Fruit fly (Drosophila melanogaster) whole organism, adult: Measurements from ENCODE around the gene Neb-cGP.
A peak's percentile ranks its signal among the peaks of the same experiment; 100 is the strongest.

ENCODE experiments used
- CG11617 ChIP-seq: fragments of 200-800 bp; sonication (Bioruptor generic); optimal IDR thresholded peaks from 2 replicates; lab custom pipeline; 2017; ENCODE audit warnings: mild to moderate bottlenecking, missing biosample characterization, missing genetic modification reagents, missing genetic modification characterization
- CG12768 ChIP-seq: fragments of 200-800 bp; sonication (Bioruptor generic); optimal IDR thresholded peaks from 2 replicates; lab custom pipeline; 2017; ENCODE audit warnings: missing biosample characterization, missing genetic modification characterization, mild to moderate bottlenecking, moderate library complexity, missing genetic modification reagents
- CG14711 ChIP-seq: fragments of 200-800 bp; sonication (Bioruptor generic); optimal IDR thresholded peaks from 2 replicates; lab custom pipeline; 2018; ENCODE audit warnings: missing biosample characterization, mild to moderate bottlenecking, missing genetic modification characterization, moderate library complexity
- CG1620 ChIP-seq: fragments of 200-800 bp; sonication (Bioruptor generic); optimal IDR thresholded peaks from 2 replicates; lab custom pipeline; 2016; ENCODE audit warnings: missing biosample characterization, missing genetic modification characterization
- CG33017 ChIP-seq: fragments of 200-800 bp; sonication (Bioruptor generic); optimal IDR thresholded peaks from 2 replicates; lab custom pipeline; 2018; ENCODE audit warnings: missing biosample characterization, mild to moderate bottlenecking, missing genetic modification characterization, moderate library complexity
- CG5204 ChIP-seq: fragments of 200-800 bp; sonication (Bioruptor generic); optimal IDR thresholded peaks from 2 replicates; lab custom pipeline; 2016; ENCODE audit warnings: missing biosample characterization, missing genetic modification characterization
- CG7045 ChIP-seq: fragments of 200-800 bp; sonication (Bioruptor generic); optimal IDR thresholded peaks from 2 replicates; lab custom pipeline; 2017; ENCODE audit warnings: missing biosample characterization, mild to moderate bottlenecking, missing genetic modification characterization
- CG7101 ChIP-seq: fragments of 200-800 bp; sonication (Bioruptor generic); optimal IDR thresholded peaks from 2 replicates; lab custom pipeline; 2018; ENCODE audit warnings: missing biosample characterization, mild to moderate bottlenecking, missing genetic modification characterization, moderate library complexity
- Clk ChIP-seq: fragments of 200-800 bp; sonication (Bioruptor generic); optimal IDR thresholded peaks from 2 replicates; lab custom pipeline; 2017; ENCODE audit warnings: missing biosample characterization, missing genetic modification characterization
- Crg-1 ChIP-seq: fragments of 200-800 bp; sonication (Bioruptor generic); optimal IDR thresholded peaks from 2 replicates; lab custom pipeline; 2016; ENCODE audit warnings: missing biosample characterization, missing genetic modification characterization
- Hr96 ChIP-seq: fragments of 200-800 bp; sonication (Bioruptor generic); optimal IDR thresholded peaks from 2 replicates; lab custom pipeline; 2016; ENCODE audit warnings: missing biosample characterization, missing genetic modification characterization
- Mnt ChIP-seq: fragments of 200-800 bp; sonication (Bioruptor generic); optimal IDR thresholded peaks from 2 replicates; lab custom pipeline; 2016; ENCODE audit warnings: missing biosample characterization, mild to moderate bottlenecking, missing genetic modification characterization
- bab1 ChIP-seq: fragments of 200-800 bp; sonication (Bioruptor generic); optimal IDR thresholded peaks from 3 replicates; lab custom pipeline; 2019; ENCODE audit warnings: missing biosample characterization, mild to moderate bottlenecking, missing genetic modification characterization, moderate library complexity
- cic ChIP-seq: fragments of 200-800 bp; sonication (Bioruptor generic); optimal IDR thresholded peaks from 2 replicates; lab custom pipeline; 2017; ENCODE audit warnings: missing biosample characterization, mild to moderate bottlenecking, missing genetic modification characterization, moderate library complexity
- cnc ChIP-seq, 2 experiments: fragments of >200 bp; optimal IDR thresholded peaks; 2 replicates each; lab custom pipeline; 2017
- kay ChIP-seq: fragments of 200-800 bp; sonication (Bioruptor generic); peaks from one replicate; lab custom pipeline; 2016; ENCODE audit warnings: missing biosample characterization, missing genetic modification characterization, borderline replicate concordance
- ovo ChIP-seq: fragments of 200-800 bp; sonication (Bioruptor generic); optimal IDR thresholded peaks from 2 replicates; lab custom pipeline; 2016; ENCODE audit warnings: missing biosample characterization, missing genetic modification characterization
- pad ChIP-seq: fragments of 200-800 bp; sonication (Bioruptor generic); optimal IDR thresholded peaks from 3 replicates; lab custom pipeline; 2017; ENCODE audit warnings: missing biosample characterization, missing genetic modification characterization, mild to moderate bottlenecking, moderate library complexity, missing genetic modification reagents
- tj ChIP-seq: fragments of 200-800 bp; sonication (Bioruptor generic); optimal IDR thresholded peaks from 3 replicates; lab custom pipeline; 2017; ENCODE audit warnings: missing biosample characterization, mild to moderate bottlenecking, missing genetic modification characterization, moderate library complexity
- toe ChIP-seq: fragments of 200-800 bp; sonication (Bioruptor generic); optimal IDR thresholded peaks from 2 replicates; lab custom pipeline; 2016; ENCODE audit warnings: missing biosample characterization, missing genetic modification characterization

Gene Neb-cGP

dm6 chrX:10460506-10461114, at the start of gene Neb-cGP:
Neb-cGP (plus strand) TSS chrX:10460736.
- TF ChIP-seq Hr96 (GFP tag; lab: Kevin White, UChicago): no peak
- peak; percentile 93 for TF ChIP-seq CG1620 (GFP tag; lab: Kevin White, UChicago)
- TF ChIP-seq CG5204 (GFP tag; lab: Kevin White, UChicago): no peak
- peak; percentile 45 for TF ChIP-seq tj (GFP tag; lab: Kevin White, UChicago)
- peak; percentile 70 for TF ChIP-seq Clk
- peak; percentile 95 for TF ChIP-seq Crg-1 (GFP tag; lab: Kevin White, UChicago)
- TF ChIP-seq CG12768 (GFP tag; lab: Kevin White, UChicago): peak; percentile 62
- peak in 1 of 2 experiments; percentile 49 for TF ChIP-seq cnc (optimal IDR thresholded peaks at IDR 0.05; lab: Kevin White, UChicago)
- peak; percentile 88 for TF ChIP-seq bab1
- peak; percentile 44 for TF ChIP-seq CG11617
- peak; percentile 33 for TF ChIP-seq CG7045 (GFP tag; lab: Kevin White, UChicago)
- TF ChIP-seq Mnt (GFP tag; lab: Kevin White, UChicago): peak; percentile 84
- TF ChIP-seq toe (GFP tag; lab: Kevin White, UChicago): peak; percentile 52
- peak; percentile 28 for TF ChIP-seq cic (GFP tag; lab: Kevin White, UChicago)
- peak; percentile 86 for TF ChIP-seq pad (GFP tag; lab: Kevin White, UChicago)
- peak; percentile 78 for TF ChIP-seq CG14711
- TF ChIP-seq kay: no peak
- peak; percentile 66 for TF ChIP-seq CG33017 (tag; lab: Kevin White, UChicago)
- peak; percentile 90 for TF ChIP-seq CG7101
- TF ChIP-seq ovo (GFP tag; lab: Kevin White, UChicago): peak; percentile 77

dm6 chrX:10417129-10417528, 43.4 kb upstream of the Neb-cGP start, which contains the start of gene RabX2:
RabX2 (plus strand) TSS chrX:10417429.
- TF ChIP-seq Crg-1 (GFP tag; lab: Kevin White, UChicago) (no peak), ovo (GFP tag; lab: Kevin White, UChicago) (no peak), CG1620 (GFP tag; lab: Kevin White, UChicago) (no peak), cnc (optimal IDR thresholded peaks at IDR 0.05; lab: Kevin White, UChicago) (no peak), CG7045 (GFP tag; lab: Kevin White, UChicago) (no peak), bab1 (no peak), Clk (no peak), Mnt (GFP tag; lab: Kevin White, UChicago) (no peak), CG5204 (GFP tag; lab: Kevin White, UChicago) (no peak), Hr96 (GFP tag; lab: Kevin White, UChicago) (no peak), CG12768 (GFP tag; lab: Kevin White, UChicago) (no peak), CG7101 (no peak), tj (GFP tag; lab: Kevin White, UChicago) (no peak), CG33017 (tag; lab: Kevin White, UChicago) (no peak), CG14711 (no peak), toe (GFP tag; lab: Kevin White, UChicago) (no peak), kay (no peak)

- TF ChIP-seq CG7101 (no peak), cnc (optimal IDR thresholded peaks at IDR 0.05; lab: Kevin White, UChicago) (no peak), tj (GFP tag; lab: Kevin White, UChicago) (no peak), Clk (no peak), bab1 (no peak), ovo (GFP tag; lab: Kevin White, UChicago) (no peak), CG5204 (GFP tag; lab: Kevin White, UChicago) (no peak), Mnt (GFP tag; lab: Kevin White, UChicago) (no peak), pad (GFP tag; lab: Kevin White, UChicago) (no peak), CG1620 (GFP tag; lab: Kevin White, UChicago) (no peak), CG14711 (no peak), CG7045 (GFP tag; lab: Kevin White, UChicago) (no peak), CG12768 (GFP tag; lab: Kevin White, UChicago) (no peak), Hr96 (GFP tag; lab: Kevin White, UChicago) (no peak), kay (no peak), cic (GFP tag; lab: Kevin White, UChicago) (no peak)
Measured at dm6 chrX:10432712-10433111, 27.8 kb upstream of the Neb-cGP start, which contains the start of gene CG12640. CG12640 (minus strand) TSS chrX:10432812.

dm6 chrX:10454795-10455194, 5.7 kb upstream of the Neb-cGP start, which contains the start of gene CG32683:
CG32683 (minus strand) TSS chrX:10454895.
- TF ChIP-seq Crg-1 (GFP tag; lab: Kevin White, UChicago): no peak
- no peak for TF ChIP-seq cic (GFP tag; lab: Kevin White, UChicago)
- no peak for TF ChIP-seq CG33017 (tag; lab: Kevin White, UChicago)
- TF ChIP-seq ovo (GFP tag; lab: Kevin White, UChicago): no peak
- TF ChIP-seq CG7101: no peak
- no peak for TF ChIP-seq CG14711
- TF ChIP-seq tj (GFP tag; lab: Kevin White, UChicago): no peak
- no peak for TF ChIP-seq CG5204 (GFP tag; lab: Kevin White, UChicago)
- TF ChIP-seq CG7045 (GFP tag; lab: Kevin White, UChicago): no peak
- TF ChIP-seq Clk: no peak
- TF ChIP-seq bab1: no peak
- no peak for TF ChIP-seq pad (GFP tag; lab: Kevin White, UChicago)

DNA sequence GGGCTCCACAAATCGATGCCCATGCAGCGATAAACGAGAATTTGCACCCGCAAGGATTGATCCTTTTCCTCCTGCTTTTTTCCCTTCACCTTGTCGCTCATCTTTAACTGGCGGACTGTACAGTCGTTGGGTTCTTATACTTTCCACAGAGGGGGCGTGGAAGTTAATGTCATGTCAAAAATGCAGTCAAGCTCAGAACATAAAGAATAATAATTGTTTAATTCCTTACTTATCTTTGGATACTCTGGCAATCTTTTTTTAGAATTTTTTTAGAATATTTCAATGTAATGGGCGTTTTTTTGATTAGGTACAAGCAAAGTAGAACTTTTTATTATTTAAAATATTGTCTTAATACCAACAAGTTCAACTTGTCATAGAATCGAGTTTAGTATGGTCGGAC, 960 bp upstream of the Neb-cGP start, which contains the start of gene Or9a:
TSS of gene Or9a (minus strand) at position 101 of the 400 bp plus-strand sequence.
- no peak for TF ChIP-seq CG7045 (GFP tag; lab: Kevin White, UChicago)
- no peak for TF ChIP-seq cic (GFP tag; lab: Kevin White, UChicago)
- TF ChIP-seq CG1620 (GFP tag; lab: Kevin White, UChicago): no peak
- TF ChIP-seq cnc (optimal IDR thresholded peaks at IDR 0.05; lab: Kevin White, UChicago): no peak
- no peak for TF ChIP-seq Clk
- no peak for TF ChIP-seq toe (GFP tag; lab: Kevin White, UChicago)
- TF ChIP-seq CG11617: no peak
- TF ChIP-seq CG5204 (GFP tag; lab: Kevin White, UChicago): no peak
- no peak for TF ChIP-seq kay
- TF ChIP-seq CG33017 (tag; lab: Kevin White, UChicago): no peak
- TF ChIP-seq CG7101: no peak
- no peak for TF ChIP-seq CG12768 (GFP tag; lab: Kevin White, UChicago)
